Fruit fly (Drosophila melanogaster): ENCODE results near the gene sNPF.

sNPF gene

dm6 chr2L:19987875-19988665 is 39.6 kb upstream of the sNPF start (continued):
- TF ChIP-seq CG13296 (GFP tag; optimal IDR thresholded peaks at IDR 0.05) (peak; percentile 7), Ets65A (GFP tag) (peak; percentile 65)

- TF ChIP-seq Optix (GFP tag; IDR thresholded peaks at IDR 0.05) (no peak), CG13123 (GFP tag; optimal IDR thresholded peaks at IDR 0.05) (no peak), sr (GFP tag; IDR thresholded peaks at IDR 0.05) (no peak), NC2β (GFP tag; optimal IDR thresholded peaks at IDR 0.05) (no peak), ttk (GFP tag; IDR thresholded peaks at IDR 0.05) (no peak), CG17359 (tag; optimal IDR thresholded peaks at IDR 0.05) (no peak), knrl (GFP tag; IDR thresholded peaks at IDR 0.05; ENCODE audit: partially characterized antibody) (no peak), sna (GFP tag; IDR thresholded peaks at IDR 0.05; ENCODE audit: partially characterized antibody) (no peak), dmrt99B (tag; optimal IDR thresholded peaks at IDR 0.05) (no peak), Jarid2 (GFP tag; optimal IDR thresholded peaks at IDR 0.05) (no peak), CG6791 (GFP tag; IDR thresholded peaks at IDR 0.05; ENCODE audit: partially characterized antibody) (0 out of 3 replicates have a peak, but pooled peaks have one; percentile 26), Camta (GFP tag; optimal IDR thresholded peaks at IDR 0.05) (no peak), CTCF (GFP tag; optimal IDR thresholded peaks at IDR 0.05) (peak; percentile 84), HLH4C (GFP tag; IDR thresholded peaks at IDR 0.05; ENCODE audit: partially characterized antibody) (no peak), CG11695 (GFP tag; IDR thresholded peaks at IDR 0.05) (no peak), HmgZ (tag; optimal IDR thresholded peaks at IDR 0.05) (no peak), CG12236 (GFP tag; optimal IDR thresholded peaks at IDR 0.05) (no peak), CG13624 (GFP tag; optimal IDR thresholded peaks at IDR 0.05) (no peak), dati (GFP tag; IDR thresholded peaks at IDR 0.05) (no peak), sens (GFP tag) (peak; percentile 1), CG2678 (tag; optimal IDR thresholded peaks at IDR 0.05) (no peak), Nf-YB (GFP tag; optimal IDR thresholded peaks at IDR 0.05) (no peak), vnd (GFP tag; IDR thresholded peaks at IDR 0.05; ENCODE audit: partially characterized antibody) (no peak), CG5953 (GFP tag; IDR thresholded peaks at IDR 0.05) (no peak), Sox100B (GFP tag; optimal IDR thresholded peaks at IDR 0.05) (no peak), D19A (tag; optimal IDR thresholded peaks at IDR 0.05) (peak; percentile 13)
Observed at dm6 chr2L:19989658-19990362, 37.9 kb upstream of the sNPF start.

dm6 chr2L:19992427-19992998 is 35.2 kb upstream of the sNPF start:
- TF ChIP-seq sd (tag; optimal IDR thresholded peaks at IDR 0.05), result peak; percentile 75
- no peak for TF ChIP-seq CG10654 (GFP tag; optimal IDR thresholded peaks at IDR 0.05)
- TF ChIP-seq chinmo (GFP tag; IDR thresholded peaks at IDR 0.05; ENCODE audit: partially characterized antibody), result peak; percentile 80; the same call in 1 of the 4 replicates
- no peak for TF ChIP-seq Chrac-16 (GFP tag; optimal IDR thresholded peaks at IDR 0.05)
- no peak for TF ChIP-seq NfI (GFP tag; optimal IDR thresholded peaks at IDR 0.05)
- no peak for TF ChIP-seq CG4424 (GFP tag; optimal IDR thresholded peaks at IDR 0.05)
- TF ChIP-seq rib (GFP tag; IDR thresholded peaks at IDR 0.05), result 0 out of 2 replicates have a peak, but pooled peaks have one; percentile 36
- no peak for TF ChIP-seq E2f2 (GFP tag; IDR thresholded peaks at IDR 0.05)
- TF ChIP-seq abd-A (tag; optimal IDR thresholded peaks at IDR 0.05), result peak; percentile 66
- TF ChIP-seq CG13894 (tag; optimal IDR thresholded peaks at IDR 0.05), result peak; percentile 51
- TF ChIP-seq ssp (GFP tag; IDR thresholded peaks at IDR 0.05), result no peak
- peak; percentile 46 for TF ChIP-seq Med (GFP tag)

Measured in whole organism, embryonic.